Worm (Caenorhabditis elegans) whole organism, L1 larva: ENCODE data around the gene cnc-4.

Experiments used
- C16A3.4 ChIP-seq: fragments of 150-350 bp; optimal IDR thresholded peaks from 2 replicates; lab custom pipeline; 2014; ENCODE audit warnings: missing biosample characterization, missing genetic modification characterization
- C34B4.2 ChIP-seq: sonication (generic microtip); optimal IDR thresholded peaks from 2 replicates; lab custom pipeline; 2017; ENCODE audit warnings: mild to moderate bottlenecking, missing genetic modification characterization, missing compliant biosample characterization
- F16B12.6 ChIP-seq: fragments of 150-350 bp; optimal IDR thresholded peaks from 2 replicates; lab custom pipeline; 2014; ENCODE audit warnings: missing biosample characterization, missing genetic modification characterization
- Y116A8C.19 ChIP-seq: sonication (generic microtip); optimal IDR thresholded peaks from 2 replicates; lab custom pipeline; 2016; ENCODE audit warnings: missing compliant biosample characterization, missing genetic modification characterization, borderline replicate concordance
- aha-1 ChIP-seq: fragments of 150-350 bp; optimal IDR thresholded peaks from 2 replicates; lab custom pipeline; 2014; ENCODE audit warnings: missing biosample characterization, missing genetic modification characterization
- aly-2 ChIP-seq: fragments of 150-350 bp; optimal IDR thresholded peaks from 2 replicates; lab custom pipeline; 2014; ENCODE audit warnings: missing biosample characterization, missing genetic modification characterization
- ama-1 ChIP-seq: fragments of 150-350 bp; optimal IDR thresholded peaks from 2 replicates; lab custom pipeline; 2014
- blmp-1 ChIP-seq: fragments of 150-350 bp; optimal IDR thresholded peaks from 2 replicates; lab custom pipeline; 2014; ENCODE audit warnings: missing biosample characterization, missing genetic modification characterization
- ceh-63 ChIP-seq: fragments of 200-800 bp; sonication (Bioruptor generic); optimal IDR thresholded peaks from 2 replicates; lab custom pipeline; 2018; ENCODE audit warnings: mild to moderate bottlenecking, missing genetic modification characterization, missing compliant biosample characterization
- ceh-82 ChIP-seq, 3 experiments: fragments of 150-350 bp in 1 of 3; sonication (generic microtip) in 2 of 3; optimal IDR thresholded peaks; 2 replicates each; lab custom pipeline; 2014 to 2017; ENCODE audit warnings: missing biosample characterization in 3 of 3, missing genetic modification characterization in 3 of 3
- ceh-88 ChIP-seq: fragments of 200-800 bp; sonication (Bioruptor generic); IDR thresholded peaks from 2 replicates; pipeline ENCODE4 v1.3.6; 2022; ENCODE audit warnings: missing genetic modification characterization, missing compliant biosample characterization
- ceh-90 ChIP-seq: sonication (generic microtip); optimal IDR thresholded peaks from 2 replicates; lab custom pipeline; 2016; ENCODE audit warnings: missing genetic modification characterization, missing compliant biosample characterization
- ces-1 ChIP-seq: fragments of 150-350 bp; optimal IDR thresholded peaks from 2 replicates; lab custom pipeline; 2014; ENCODE audit warnings: missing biosample characterization, missing genetic modification reagents, missing genetic modification characterization
- dpl-1 ChIP-seq, 3 experiments: fragments of 150-350 bp in 2 of 3; sonication (generic microtip) in 1 of 3; optimal IDR thresholded peaks; 2 replicates each; lab custom pipeline; 2014 to 2017; ENCODE audit warnings: missing biosample characterization in 3 of 3, missing genetic modification characterization in 3 of 3, missing genetic modification reagents in 3 of 3
- dsc-1 ChIP-seq: sonication (generic microtip); optimal IDR thresholded peaks from 2 replicates; lab custom pipeline; 2016; ENCODE audit warnings: mild to moderate bottlenecking, missing genetic modification characterization, missing compliant biosample characterization
- efl-1 ChIP-seq, 4 experiments: fragments of 150-350 bp; optimal IDR thresholded peaks in 3 of 4; peaks in 1 of 4; 1 replicate in 1 of 4; 2 replicates in 3 of 4; lab custom pipeline; 2014; ENCODE audit warnings: missing biosample characterization in 2 of 4, missing genetic modification characterization in 2 of 4, missing genetic modification reagents in 2 of 4
- egl-13 ChIP-seq: sonication (generic microtip); optimal IDR thresholded peaks from 2 replicates; lab custom pipeline; 2016; ENCODE audit warnings: missing genotype, missing genetic modification reagents, missing genetic modification characterization, missing compliant biosample characterization
- ets-5 ChIP-seq: fragments of 200-800 bp; sonication (Bioruptor generic); IDR thresholded peaks from 2 replicates; pipeline ENCODE4 v1.3.6; 2022; ENCODE audit warnings: missing genetic modification characterization, missing compliant biosample characterization
- fkh-8 ChIP-seq: sonication (generic microtip); optimal IDR thresholded peaks from 2 replicates; lab custom pipeline; 2016; ENCODE audit warnings: mild to moderate bottlenecking, missing genetic modification characterization, missing compliant biosample characterization
- hlh-17 ChIP-seq: fragments of 200-800 bp; sonication (Bioruptor generic); optimal IDR thresholded peaks from 2 replicates; lab custom pipeline; 2018; ENCODE audit warnings: missing genetic modification characterization, mild to moderate bottlenecking, missing compliant biosample characterization, moderate library complexity, borderline replicate concordance
- hlh-4 ChIP-seq: sonication (generic microtip); optimal IDR thresholded peaks from 2 replicates; lab custom pipeline; 2016; ENCODE audit warnings: mild to moderate bottlenecking, missing genetic modification characterization, missing compliant biosample characterization
- hpl-2 ChIP-seq: fragments of 150-350 bp; optimal IDR thresholded peaks from 2 replicates; lab custom pipeline; 2014; ENCODE audit warnings: missing biosample characterization, missing genetic modification reagents, missing genetic modification characterization
- jun-1 ChIP-seq: fragments of 150-350 bp; optimal IDR thresholded peaks from 2 replicates; lab custom pipeline; 2014; ENCODE audit warnings: missing biosample characterization, missing genetic modification reagents, missing genetic modification characterization
- lin-13 ChIP-seq: fragments of 150-350 bp; optimal IDR thresholded peaks from 2 replicates; lab custom pipeline; 2014; ENCODE audit warnings: missing biosample characterization, missing genetic modification reagents, missing genetic modification characterization
- lin-14 ChIP-seq: fragments of 200-800 bp; sonication (Bioruptor generic); optimal IDR thresholded peaks from 2 replicates; lab custom pipeline; 2018; ENCODE audit warnings: mild to moderate bottlenecking, missing genetic modification characterization, moderate library complexity, missing compliant biosample characterization
- lin-35 ChIP-seq, 2 experiments: fragments of 150-350 bp; optimal IDR thresholded peaks; 2 replicates each; lab custom pipeline; 2014; ENCODE audit warnings: missing biosample characterization in 2 of 2, missing genetic modification characterization in 2 of 2, missing genetic modification reagents in 2 of 2
- lin-39 ChIP-seq: fragments of 150-350 bp; optimal IDR thresholded peaks from 2 replicates; lab custom pipeline; 2014; ENCODE audit warnings: missing biosample characterization, missing genetic modification reagents, missing genetic modification characterization
- lir-3 ChIP-seq: sonication (generic microtip); optimal IDR thresholded peaks from 2 replicates; lab custom pipeline; 2016; ENCODE audit warnings: mild to moderate bottlenecking, missing genetic modification characterization, moderate library complexity, missing compliant biosample characterization; ENCODE audit not compliant: poor library complexity
- mab-9 ChIP-seq: fragments of 200-800 bp; sonication (Bioruptor generic); IDR thresholded peaks from 2 replicates; pipeline ENCODE4 v1.3.6; 2022; ENCODE audit warnings: missing genetic modification reagents, missing genetic modification characterization, missing compliant biosample characterization
- mdl-1 ChIP-seq, 2 experiments: fragments of 150-350 bp; optimal IDR thresholded peaks; 2 replicates each; lab custom pipeline; 2014 to 2017; ENCODE audit warnings: missing biosample characterization in 2 of 2, missing genetic modification characterization in 2 of 2, inconsistent platforms in 1 of 2
- mef-2 ChIP-seq: fragments of 150-350 bp; optimal IDR thresholded peaks from 2 replicates; lab custom pipeline; 2014; ENCODE audit warnings: missing biosample characterization, missing genetic modification characterization
- mep-1 ChIP-seq: fragments of 150-350 bp; optimal IDR thresholded peaks from 2 replicates; lab custom pipeline; 2014; ENCODE audit warnings: missing biosample characterization, missing genetic modification characterization
- nhr-11 ChIP-seq: fragments of 150-350 bp; optimal IDR thresholded peaks from 2 replicates; lab custom pipeline; 2014; ENCODE audit warnings: missing biosample characterization, missing genetic modification characterization
- nhr-19 ChIP-seq: fragments of 200-800 bp; sonication (Bioruptor generic); conservative IDR thresholded peaks from 2 replicates; pipeline ENCODE4 v1.3.6; 2022; ENCODE audit warnings: missing genetic modification characterization, missing compliant biosample characterization
- nhr-237 ChIP-seq: fragments of 150-350 bp; optimal IDR thresholded peaks from 2 replicates; lab custom pipeline; 2014; ENCODE audit warnings: missing biosample characterization, missing genetic modification characterization
- nhr-28 ChIP-seq: fragments of 150-350 bp; optimal IDR thresholded peaks from 2 replicates; lab custom pipeline; 2014; ENCODE audit warnings: missing biosample characterization, missing genetic modification characterization
- nhr-47 ChIP-seq: sonication (generic microtip); optimal IDR thresholded peaks from 2 replicates; lab custom pipeline; 2016; ENCODE audit warnings: mild to moderate bottlenecking, missing genetic modification characterization, moderate library complexity, missing compliant biosample characterization
- nhr-85 ChIP-seq: sonication (generic microtip); peaks from one replicate; lab custom pipeline; 2016; ENCODE audit warnings: missing genetic modification characterization, inconsistent platforms, missing compliant biosample characterization
- pag-3 ChIP-seq: sonication (generic microtip); optimal IDR thresholded peaks from 2 replicates; lab custom pipeline; 2017; ENCODE audit warnings: missing genetic modification characterization, mild to moderate bottlenecking, missing compliant biosample characterization, antibody characterized with exemption, borderline replicate concordance; ENCODE audit not compliant: insufficient read depth
- rnt-1 ChIP-seq: sonication (generic microtip); optimal IDR thresholded peaks from 2 replicates; lab custom pipeline; 2016; ENCODE audit warnings: mild to moderate bottlenecking, missing genetic modification characterization, moderate library complexity, missing compliant biosample characterization
- skn-1 ChIP-seq: fragments of 150-350 bp; optimal IDR thresholded peaks from 2 replicates; lab custom pipeline; 2014; ENCODE audit warnings: missing biosample characterization, missing genetic modification characterization
- snu-23 ChIP-seq: sonication (generic microtip); optimal IDR thresholded peaks from 2 replicates; lab custom pipeline; 2016; ENCODE audit warnings: missing genetic modification characterization, missing compliant biosample characterization
- sox-4 ChIP-seq: sonication (generic microtip); optimal IDR thresholded peaks from 2 replicates; lab custom pipeline; 2016; ENCODE audit warnings: missing genetic modification characterization, missing compliant biosample characterization
- sup-37 ChIP-seq: fragments of 200-800 bp; sonication (Bioruptor generic); optimal IDR thresholded peaks from 2 replicates; lab custom pipeline; 2018; ENCODE audit warnings: mild to moderate bottlenecking, missing genetic modification characterization, missing compliant biosample characterization
- swsn-7 ChIP-seq: sonication (generic microtip); optimal IDR thresholded peaks from 2 replicates; lab custom pipeline; 2016; ENCODE audit warnings: missing genetic modification characterization, missing compliant biosample characterization
- tlp-1 ChIP-seq: fragments of 150-350 bp; optimal IDR thresholded peaks from 2 replicates; lab custom pipeline; 2014; ENCODE audit warnings: missing biosample characterization, missing genetic modification characterization
- unc-30 ChIP-seq: sonication (generic microtip); optimal IDR thresholded peaks from 2 replicates; lab custom pipeline; 2017; ENCODE audit warnings: missing biosample characterization, missing genetic modification characterization
- unc-86 ChIP-seq: sonication (generic microtip); optimal IDR thresholded peaks from 2 replicates; lab custom pipeline; 2016; ENCODE audit warnings: missing genetic modification characterization, missing compliant biosample characterization
- unc-98 ChIP-seq: fragments of 200-800 bp; sonication (Bioruptor generic); IDR thresholded peaks from 2 replicates; pipeline ENCODE4 v1.3.6; 2022; ENCODE audit warnings: missing genetic modification characterization, missing compliant biosample characterization
- vab-15 ChIP-seq: sonication (generic microtip); optimal IDR thresholded peaks from 2 replicates; lab custom pipeline; 2017; ENCODE audit warnings: missing genotype, mild to moderate bottlenecking, missing genetic modification characterization, missing compliant biosample characterization
- xbp-1 ChIP-seq: sonication (generic microtip); optimal IDR thresholded peaks from 2 replicates; lab custom pipeline; 2016; ENCODE audit warnings: missing genetic modification characterization, missing compliant biosample characterization
- zag-1 ChIP-seq: fragments of 150-350 bp; optimal IDR thresholded peaks from 2 replicates; lab custom pipeline; 2014; ENCODE audit warnings: missing biosample characterization, missing genetic modification characterization
- zip-4 ChIP-seq: fragments of 200-800 bp; sonication (Bioruptor generic); optimal IDR thresholded peaks from 2 replicates; lab custom pipeline; 2018; ENCODE audit warnings: mild to moderate bottlenecking, missing genetic modification characterization, moderate library complexity, missing compliant biosample characterization
- ztf-4 ChIP-seq: fragments of 150-350 bp; optimal IDR thresholded peaks from 2 replicates; lab custom pipeline; 2014; ENCODE audit warnings: missing biosample characterization, missing genetic modification characterization

The cnc-4 gene

DNA sequence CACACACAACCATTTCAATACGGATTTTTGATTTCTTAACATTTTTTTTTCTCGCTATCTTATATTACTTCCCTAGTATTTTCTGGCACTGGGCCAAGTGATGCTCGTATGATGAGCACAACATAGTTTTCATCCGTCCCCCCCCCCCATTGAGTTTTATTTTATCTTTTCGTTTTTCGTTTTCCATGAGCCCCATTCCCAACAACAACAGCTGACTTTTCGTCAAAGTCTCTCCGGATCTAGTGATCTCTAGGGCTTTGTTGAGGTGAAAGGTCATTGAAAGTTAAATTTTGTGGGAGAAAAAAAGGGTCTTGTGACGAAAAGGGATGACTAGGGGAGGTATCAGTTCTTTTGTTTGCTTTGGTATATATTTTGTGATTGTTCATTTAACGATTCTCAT is 33.8 kb downstream of the cnc-4 start:
- TF ChIP-seq pag-3 (tag; lab: Kevin White, UChicago) (peak; percentile 20), blmp-1 (tag; lab: Kevin White, UChicago) (no peak), ces-1 (no peak), ceh-88 (GFP tag; lab: Robert Waterston, UW) (no peak), nhr-28 (tag; lab: Kevin White, UChicago) (no peak), mef-2 (tag; lab: Kevin White, UChicago) (peak; percentile 26), hpl-2 (no peak), dpl-1 (GFP tag; optimal IDR thresholded peaks at IDR 0.05; lab: Kevin White, UChicago) (no peak), mab-9 (GFP tag; lab: Robert Waterston, UW) (no peak), jun-1 (tag; lab: Kevin White, UChicago) (no peak), vab-15 (tag; lab: Kevin White, UChicago) (no peak), swsn-7 (tag; lab: Kevin White, UChicago) (peak; percentile 31), fkh-8 (tag; lab: Kevin White, UChicago) (no peak), zip-4 (GFP tag; lab: Kevin White, UChicago) (no peak), lin-39 (tag; lab: Kevin White, UChicago) (peak; percentile 63), efl-1 (optimal IDR thresholded peaks at IDR 0.05; lab: Kevin White, UChicago) (peak in 1 of 2 experiments; percentile 29), efl-1 (GFP tag; optimal IDR thresholded peaks at IDR 0.05 in 1 of 2; lab: Kevin White, UChicago) (peak in 1 of 2 experiments; percentile 83), ceh-63 (GFP tag; lab: Kevin White, UChicago) (no peak), sox-4 (tag; lab: Kevin White, UChicago) (no peak), nhr-47 (tag; lab: Kevin White, UChicago) (no peak), tlp-1 (tag; lab: Kevin White, UChicago) (no peak), dsc-1 (tag; lab: Kevin White, UChicago) (no peak), skn-1 (tag; lab: Kevin White, UChicago) (no peak), lin-35 (GFP tag; optimal IDR thresholded peaks at IDR 0.05; lab: Kevin White, UChicago) (no peak), egl-13 (tag; lab: Kevin White, UChicago) (no peak), nhr-85 (tag; lab: Kevin White, UChicago) (no peak), ets-5 (GFP tag; lab: Robert Waterston, UW) (no peak), unc-98 (GFP tag; lab: Robert Waterston, UW) (no peak), unc-30 (tag; lab: Kevin White, UChicago) (no peak), mep-1 (peak; percentile 5), xbp-1 (tag; lab: Kevin White, UChicago) (no peak), lir-3 (tag; lab: Kevin White, UChicago) (no peak), ama-1 (lab: Kevin White, UChicago) (no peak), rnt-1 (tag; lab: Kevin White, UChicago) (peak; percentile 83), unc-86 (tag; lab: Kevin White, UChicago) (no peak), nhr-237 (tag; lab: Kevin White, UChicago) (no peak), aly-2 (tag; lab: Kevin White, UChicago) (no peak), nhr-19 (GFP tag; lab: Robert Waterston, UW) (peak; percentile 74), hlh-17 (GFP tag; lab: Kevin White, UChicago) (no peak), mdl-1 (tag; optimal IDR thresholded peaks at IDR 0.05; lab: Kevin White, UChicago) (no peak), nhr-11 (no peak), ceh-82 (tag; optimal IDR thresholded peaks at IDR 0.05; lab: Kevin White, UChicago) (no peak), snu-23 (GFP tag; lab: Kevin White, UChicago) (peak; percentile 41), F16B12.6 (tag; lab: Kevin White, UChicago) (no peak), Y116A8C.19 (no peak), hlh-4 (tag; lab: Kevin White, UChicago) (no peak), lin-13 (no peak), C34B4.2 (tag; lab: Kevin White, UChicago) (no peak), zag-1 (tag; lab: Kevin White, UChicago) (no peak), sup-37 (GFP tag; lab: Kevin White, UChicago) (no peak), C16A3.4 (tag; lab: Kevin White, UChicago) (no peak), ceh-90 (tag; lab: Kevin White, UChicago) (no peak), lin-14 (GFP tag; lab: Kevin White, UChicago) (peak; percentile 97), ztf-4 (tag; lab: Kevin White, UChicago) (no peak), aha-1 (tag; lab: Kevin White, UChicago) (no peak)
